Worm (Caenorhabditis elegans) whole organism, late embryonic: ENCODE data around the gene ugt-14.

Experiments
- C08G9.2 ChIP-seq: sonication (generic microtip); optimal IDR thresholded peaks from 2 replicates; lab custom pipeline; 2016; ENCODE audit warnings: mild to moderate bottlenecking, missing genetic modification characterization, moderate library complexity, missing compliant biosample characterization
- K09A11.1 ChIP-seq: sonication (generic microtip); optimal IDR thresholded peaks from 2 replicates; lab custom pipeline; 2017; ENCODE audit warnings: antibody characterized with exemption, mild to moderate bottlenecking, missing genetic modification characterization, missing compliant biosample characterization; ENCODE audit not compliant: insufficient read depth
- T23F11.4 ChIP-seq: fragments of 200-800 bp; sonication (Bioruptor generic); optimal IDR thresholded peaks from 2 replicates; lab custom pipeline; 2018; ENCODE audit warnings: mild to moderate bottlenecking, missing genetic modification characterization, missing compliant biosample characterization
- ahr-1 ChIP-seq: sonication (generic microtip); optimal IDR thresholded peaks from 2 replicates; lab custom pipeline; 2016; ENCODE audit warnings: missing genetic modification characterization, missing compliant biosample characterization
- ceh-14 ChIP-seq: sonication (generic microtip); optimal IDR thresholded peaks from 2 replicates; lab custom pipeline; 2016; ENCODE audit warnings: missing genotype, missing genetic modification characterization, missing compliant biosample characterization
- ceh-19 ChIP-seq: fragments of 200-800 bp; sonication (Bioruptor generic); optimal IDR thresholded peaks from 2 replicates; lab custom pipeline; 2018; ENCODE audit warnings: mild to moderate bottlenecking, missing genetic modification characterization, missing compliant biosample characterization
- ceh-2 ChIP-seq: sonication (generic microtip); optimal IDR thresholded peaks from 2 replicates; lab custom pipeline; 2016; ENCODE audit warnings: missing genotype, missing genetic modification characterization, missing compliant biosample characterization
- ceh-22 ChIP-seq: sonication (generic microtip); optimal IDR thresholded peaks from 2 replicates; lab custom pipeline; 2017; ENCODE audit warnings: missing biosample characterization, missing genetic modification characterization
- ceh-24 ChIP-seq: sonication (generic microtip); optimal IDR thresholded peaks from 2 replicates; lab custom pipeline; 2016; ENCODE audit warnings: mild to moderate bottlenecking, missing genetic modification characterization, missing compliant biosample characterization
- ceh-34 ChIP-seq: sonication (generic microtip); optimal IDR thresholded peaks from 2 replicates; lab custom pipeline; 2016; ENCODE audit warnings: mild to moderate bottlenecking, missing genetic modification characterization, missing compliant biosample characterization
- ceh-6 ChIP-seq: fragments of 200-800 bp; sonication (Bioruptor generic); optimal IDR thresholded peaks from 2 replicates; lab custom pipeline; 2018; ENCODE audit warnings: mild to moderate bottlenecking, missing genetic modification characterization, missing compliant biosample characterization
- ceh-9 ChIP-seq: sonication (generic microtip); optimal IDR thresholded peaks from 2 replicates; lab custom pipeline; 2016; ENCODE audit warnings: mild to moderate bottlenecking, missing genetic modification characterization, inconsistent platforms, missing compliant biosample characterization
- dmd-4 ChIP-seq: sonication (generic microtip); optimal IDR thresholded peaks from 2 replicates; lab custom pipeline; 2016; ENCODE audit warnings: borderline replicate concordance, missing genetic modification characterization, missing compliant biosample characterization
- dve-1 ChIP-seq: sonication (generic microtip); optimal IDR thresholded peaks from 2 replicates; lab custom pipeline; 2017; ENCODE audit warnings: antibody characterized with exemption, mild to moderate bottlenecking, missing genetic modification characterization, missing compliant biosample characterization
- elt-4 ChIP-seq: sonication (generic microtip); optimal IDR thresholded peaks from 2 replicates; lab custom pipeline; 2016; ENCODE audit warnings: missing genetic modification characterization, missing compliant biosample characterization
- fkh-10 ChIP-seq: fragments of 150-350 bp; optimal IDR thresholded peaks from 2 replicates; lab custom pipeline; 2014; ENCODE audit warnings: missing biosample characterization, missing genetic modification reagents, missing genetic modification characterization
- gmeb-2 ChIP-seq: sonication (generic microtip); optimal IDR thresholded peaks from 2 replicates; lab custom pipeline; 2016; ENCODE audit warnings: missing genetic modification characterization, inconsistent platforms, missing compliant biosample characterization
- hlh-13 ChIP-seq: fragments of 200-800 bp; sonication (Bioruptor generic); optimal IDR thresholded peaks from 2 replicates; lab custom pipeline; 2018; ENCODE audit warnings: mild to moderate bottlenecking, missing genetic modification characterization, missing compliant biosample characterization
- hlh-8 ChIP-seq: sonication (generic microtip); optimal IDR thresholded peaks from 2 replicates; lab custom pipeline; 2016; ENCODE audit warnings: missing genotype, missing genetic modification characterization, missing compliant biosample characterization
- lim-6 ChIP-seq: sonication (generic microtip); optimal IDR thresholded peaks from 2 replicates; lab custom pipeline; 2016; ENCODE audit warnings: missing genetic modification characterization, missing compliant biosample characterization
- madf-2 ChIP-seq: sonication (generic microtip); optimal IDR thresholded peaks from 2 replicates; lab custom pipeline; 2017; ENCODE audit warnings: missing genetic modification characterization, missing compliant biosample characterization
- nfya-1 ChIP-seq: sonication (generic microtip); optimal IDR thresholded peaks from 2 replicates; lab custom pipeline; 2017; ENCODE audit warnings: missing genetic modification characterization, mild to moderate bottlenecking, missing compliant biosample characterization, antibody characterized with exemption, moderate library complexity
- nhr-11 ChIP-seq: fragments of 150-350 bp; optimal IDR thresholded peaks from 2 replicates; lab custom pipeline; 2014; ENCODE audit warnings: missing biosample characterization, missing genetic modification characterization
- nhr-232 ChIP-seq: sonication (generic microtip); optimal IDR thresholded peaks from 2 replicates; lab custom pipeline; 2016; ENCODE audit warnings: missing genetic modification characterization, missing compliant biosample characterization
- npax-4 ChIP-seq: sonication (generic microtip); optimal IDR thresholded peaks from 2 replicates; lab custom pipeline; 2016; ENCODE audit warnings: missing genetic modification characterization, missing compliant biosample characterization
- odd-2 ChIP-seq: sonication (generic microtip); optimal IDR thresholded peaks from 2 replicates; lab custom pipeline; 2017; ENCODE audit warnings: antibody characterized with exemption, mild to moderate bottlenecking, missing genetic modification characterization, missing compliant biosample characterization
- pha-2 ChIP-seq: sonication (generic microtip); optimal IDR thresholded peaks from 2 replicates; lab custom pipeline; 2017; ENCODE audit warnings: mild to moderate bottlenecking, missing genetic modification characterization, missing compliant biosample characterization
- pqm-1 ChIP-seq: sonication (generic microtip); optimal IDR thresholded peaks from 2 replicates; lab custom pipeline; 2016; ENCODE audit warnings: missing genetic modification characterization, missing compliant biosample characterization
- pros-1 ChIP-seq: fragments of 150-350 bp; optimal IDR thresholded peaks from 2 replicates; lab custom pipeline; 2014; ENCODE audit warnings: missing biosample characterization, missing genetic modification reagents, missing genetic modification characterization
- sox-4 ChIP-seq: sonication (generic microtip); optimal IDR thresholded peaks from 2 replicates; lab custom pipeline; 2017; ENCODE audit warnings: mild to moderate bottlenecking, missing genetic modification characterization, inconsistent platforms, missing compliant biosample characterization
- tbx-7 ChIP-seq: sonication (generic microtip); optimal IDR thresholded peaks from 2 replicates; lab custom pipeline; 2016; ENCODE audit warnings: missing genotype, missing genetic modification characterization, missing compliant biosample characterization
- ttx-3 ChIP-seq: sonication (generic microtip); optimal IDR thresholded peaks from 2 replicates; lab custom pipeline; 2016; ENCODE audit warnings: missing genetic modification reagents, missing genetic modification characterization, missing compliant biosample characterization
- unc-3 ChIP-seq, 2 experiments: fragments of 200-800 bp in 1 of 2; sonication (Bioruptor generic) in 1 of 2; sonication (generic microtip) in 1 of 2; conservative IDR thresholded peaks in 1 of 2; optimal IDR thresholded peaks in 1 of 2; 2 replicates each; pipeline versions ENCODE4 v1.3.6 to Lab custom; 2016 to 2022; ENCODE audit warnings: missing compliant biosample characterization in 2 of 2, missing genetic modification characterization in 2 of 2, missing genetic modification reagents in 1 of 2
- unc-42 ChIP-seq: sonication (generic microtip); optimal IDR thresholded peaks from 2 replicates; lab custom pipeline; 2016; ENCODE audit warnings: missing genotype, missing genetic modification characterization, missing compliant biosample characterization
- unc-55 ChIP-seq: sonication (generic microtip); optimal IDR thresholded peaks from 2 replicates; lab custom pipeline; 2017; ENCODE audit warnings: missing biosample characterization, missing genetic modification reagents, missing genetic modification characterization
- unc-86 ChIP-seq: sonication (generic microtip); optimal IDR thresholded peaks from 2 replicates; lab custom pipeline; 2016; ENCODE audit warnings: missing genetic modification characterization, missing compliant biosample characterization

Gene ugt-14

ce11 chrV:4926371-4926770 is 20.3 kb downstream of the ugt-14 start, which contains the start of gene srh-21:
Gene srh-21 (plus strand): TSS chrV:4926671.
- TF ChIP-seq T23F11.4 (GFP tag; lab: Kevin White, UChicago) (no peak), ceh-6 (GFP tag; lab: Kevin White, UChicago) (no peak), pros-1 (tag; lab: Kevin White, UChicago) (no peak), lim-6 (no peak), sox-4 (no peak), dve-1 (no peak), ceh-14 (tag; lab: Kevin White, UChicago) (no peak), ceh-9 (tag; lab: Kevin White, UChicago) (no peak), gmeb-2 (tag; lab: Kevin White, UChicago) (no peak), nfya-1 (tag; lab: Kevin White, UChicago) (no peak), npax-4 (tag; lab: Kevin White, UChicago) (no peak)

ce11 chrV:4929842-4930241 is 23.8 kb downstream of the ugt-14 start, which contains the start of gene str-205:
Gene str-205 (minus strand): TSS chrV:4929942.
- TF ChIP-seq ceh-19 (GFP tag; lab: Kevin White, UChicago) (no peak), nhr-11 (tag; lab: Kevin White, UChicago) (no peak), unc-86 (no peak), unc-42 (no peak), dmd-4 (tag; lab: Kevin White, UChicago) (no peak), odd-2 (tag; lab: Kevin White, UChicago) (no peak), ahr-1 (tag; lab: Kevin White, UChicago) (no peak), hlh-8 (no peak), elt-4 (no peak), T23F11.4 (GFP tag; lab: Kevin White, UChicago) (no peak), unc-55 (GFP tag; lab: Kevin White, UChicago) (no peak), K09A11.1 (tag; lab: Kevin White, UChicago) (no peak), fkh-10 (GFP tag; lab: Kevin White, UChicago) (no peak), ceh-34 (no peak), pha-2 (tag; lab: Kevin White, UChicago) (no peak), tbx-7 (tag; lab: Kevin White, UChicago) (no peak), ceh-2 (no peak), ceh-22 (no peak)

ce11 chrV:4932814-4933213 is 26.8 kb downstream of the ugt-14 start, which contains the start of gene C02E7.10:
Gene C02E7.10 (minus strand): TSS chrV:4933045.
- no peak for TF ChIP-seq madf-2 (tag; lab: Kevin White, UChicago)
- TF ChIP-seq, all 69 proteins: peak for 0

- no peak for TF ChIP-seq ceh-14 (tag; lab: Kevin White, UChicago)
- TF ChIP-seq nhr-232 (tag; lab: Kevin White, UChicago) = no peak
- no peak for TF ChIP-seq ttx-3 (tag; lab: Kevin White, UChicago)
- TF ChIP-seq ceh-24 (tag; lab: Kevin White, UChicago) = no peak
- TF ChIP-seq pqm-1 (tag; lab: Kevin White, UChicago) = no peak
- TF ChIP-seq madf-2 (tag; lab: Kevin White, UChicago) = no peak
- no peak for TF ChIP-seq unc-3 (GFP tag; conservative IDR thresholded peaks at IDR 0.05; lab: Robert Waterston, UW)
- TF ChIP-seq unc-3 (tag; optimal IDR thresholded peaks at IDR 0.05; lab: Kevin White, UChicago) = no peak
- TF ChIP-seq ceh-9 (tag; lab: Kevin White, UChicago) = no peak
- TF ChIP-seq elt-4 = no peak
- TF ChIP-seq ceh-34 = no peak
- TF ChIP-seq unc-86 = no peak
- no peak for TF ChIP-seq C08G9.2
- TF ChIP-seq hlh-13 = no peak
- no peak for TF ChIP-seq nfya-1 (tag; lab: Kevin White, UChicago)
These were observed 27.2 kb downstream of the ugt-14 start for ce11 chrV:4933268-4933667.
